Fruit fly (Drosophila melanogaster) whole organism, embryonic: ENCODE data around the gene TBC1D16.
A peak's percentile ranks its signal among the peaks of the same experiment; 100 is the strongest.

Experiments used
- Aef1 ChIP-seq: fragments of 200-800 bp; sonication (Bioruptor generic); IDR thresholded peaks from 3 replicates; pipeline ENCODE4 v1.3.6; 2022; ENCODE audit warnings: missing biosample characterization, missing genetic modification characterization
- CG10366 ChIP-seq: fragments of 200-800 bp; sonication (Bioruptor generic); IDR thresholded peaks from 2 replicates; pipeline ENCODE4 v1.3.6; 2022; ENCODE audit warnings: missing biosample characterization, missing genetic modification characterization
- CG10431 ChIP-seq: fragments of 200-800 bp; sonication (Bioruptor generic); optimal IDR thresholded peaks from 3 replicates; lab custom pipeline; 2018; ENCODE audit warnings: missing biosample characterization, mild to moderate bottlenecking, missing genetic modification characterization
- CG11723 ChIP-seq: fragments of 200-800 bp; sonication (Bioruptor generic); optimal IDR thresholded peaks from 2 replicates; lab custom pipeline; 2017; ENCODE audit warnings: missing biosample characterization, mild to moderate bottlenecking, missing genetic modification characterization
- CG12219 ChIP-seq: fragments of 200-800 bp; sonication (Bioruptor generic); optimal IDR thresholded peaks from 3 replicates; lab custom pipeline; 2018; ENCODE audit warnings: missing biosample characterization, mild to moderate bottlenecking, missing genetic modification characterization
- CG12659 ChIP-seq: fragments of 200-800 bp; sonication (Bioruptor generic); optimal IDR thresholded peaks from 3 replicates; lab custom pipeline; 2017; ENCODE audit warnings: mild to moderate bottlenecking, missing biosample characterization, missing genetic modification reagents, missing genetic modification characterization
- CG14014 ChIP-seq: fragments of 200-800 bp; sonication (Bioruptor generic); IDR thresholded peaks from 2 replicates; pipeline ENCODE4 v1.3.6; 2022; ENCODE audit warnings: missing biosample characterization, missing genetic modification characterization
- CG17328 ChIP-seq: fragments of 200-800 bp; sonication (Bioruptor generic); IDR thresholded peaks from 2 replicates; pipeline ENCODE4 v1.3.6; 2022; ENCODE audit warnings: missing biosample characterization, missing genetic modification characterization
- CG17568 ChIP-seq: fragments of 200-800 bp; sonication (Bioruptor generic); optimal IDR thresholded peaks from 2 replicates; lab custom pipeline; 2018; ENCODE audit warnings: missing biosample characterization, mild to moderate bottlenecking, missing genetic modification characterization, moderate library complexity
- CG2120 ChIP-seq: fragments of 200-800 bp; sonication (Bioruptor generic); optimal IDR thresholded peaks from 3 replicates; lab custom pipeline; 2016; ENCODE audit warnings: missing biosample characterization, missing genetic modification characterization
- CG2129 ChIP-seq: fragments of 200-800 bp; sonication (Bioruptor generic); IDR thresholded peaks from 2 replicates; pipeline ENCODE4 v1.3.6; 2022; ENCODE audit warnings: missing biosample characterization, missing genetic modification characterization; ENCODE audit not compliant: partially characterized antibody
- CG32772 ChIP-seq: fragments of 200-800 bp; sonication (Bioruptor generic); IDR thresholded peaks from 2 replicates; pipeline ENCODE4 v1.3.6; 2022; ENCODE audit warnings: missing biosample characterization, missing genetic modification characterization
- CG3407 ChIP-seq: fragments of 200-800 bp; sonication (Bioruptor generic); optimal IDR thresholded peaks from 2 replicates; lab custom pipeline; 2018; ENCODE audit warnings: missing biosample characterization, mild to moderate bottlenecking, missing genetic modification characterization
- CG34224 ChIP-seq: fragments of 200-800 bp; sonication (Bioruptor generic); IDR thresholded peaks from 3 replicates; pipeline ENCODE4 v1.3.6; 2022; ENCODE audit warnings: missing biosample characterization, missing genetic modification characterization; ENCODE audit not compliant: partially characterized antibody
- CG34376 ChIP-seq: fragments of 200-800 bp; sonication (Bioruptor generic); optimal IDR thresholded peaks from 2 replicates; lab custom pipeline; 2018; ENCODE audit warnings: missing biosample characterization, mild to moderate bottlenecking, missing genetic modification characterization
- CG4328 ChIP-seq: fragments of 200-800 bp; sonication (Bioruptor generic); optimal IDR thresholded peaks from 3 replicates; lab custom pipeline; 2017; ENCODE audit warnings: missing biosample characterization, missing genetic modification reagents, missing genetic modification characterization
- CG4424 ChIP-seq: fragments of 200-800 bp; sonication (Bioruptor generic); optimal IDR thresholded peaks from 3 replicates; lab custom pipeline; 2016; ENCODE audit warnings: missing biosample characterization, missing genetic modification characterization
- CG4730 ChIP-seq: fragments of 200-800 bp; sonication (Bioruptor generic); IDR thresholded peaks from 2 replicates; pipeline ENCODE4 v1.3.6; 2022; ENCODE audit warnings: missing biosample characterization, missing genetic modification characterization
- CG8281 ChIP-seq: fragments of 200-800 bp; sonication (Bioruptor generic); optimal IDR thresholded peaks from 2 replicates; lab custom pipeline; 2018; ENCODE audit warnings: missing biosample characterization, mild to moderate bottlenecking, missing genetic modification characterization, moderate library complexity
- CG8765 ChIP-seq: fragments of 200-800 bp; sonication (Bioruptor generic); IDR thresholded peaks from 2 replicates; pipeline ENCODE4 v1.3.6; 2022; ENCODE audit warnings: missing biosample characterization, missing genetic modification characterization
- CkIIα-i1 ChIP-seq: fragments of 200-800 bp; sonication (Bioruptor generic); IDR thresholded peaks from 2 replicates; pipeline ENCODE4 v1.3.6; 2022; ENCODE audit warnings: missing biosample characterization, missing genetic modification characterization
- D ChIP-seq, 2 experiments: fragments of 200-800 bp in 1 of 2; fragments of >200 bp in 1 of 2; sonication (Bioruptor generic) in 1 of 2; optimal IDR thresholded peaks; 2 replicates in 1 of 2; 3 replicates in 1 of 2; lab custom pipeline; 2017; ENCODE audit warnings: mild to moderate bottlenecking in 1 of 2, missing biosample characterization in 1 of 2, missing genetic modification characterization in 1 of 2, missing genetic modification reagents in 1 of 2
- Dbx ChIP-seq: fragments of 200-800 bp; sonication (Bioruptor generic); IDR thresholded peaks from 3 replicates; pipeline ENCODE4 v1.3.6; 2022; ENCODE audit warnings: missing biosample characterization, missing genetic modification characterization
- Deaf1 ChIP-seq: fragments of 200-800 bp; optimal IDR thresholded peaks from 3 replicates; lab custom pipeline; 2019; ENCODE audit warnings: missing biosample characterization, mild to moderate bottlenecking, missing genetic modification characterization, moderate library complexity
- Dip3 ChIP-seq: fragments of 200-800 bp; sonication (Bioruptor generic); optimal IDR thresholded peaks from 3 replicates; lab custom pipeline; 2016; ENCODE audit warnings: missing biosample characterization, missing genetic modification characterization
- Hey ChIP-seq: fragments of 200-800 bp; sonication (Bioruptor generic); optimal IDR thresholded peaks from 3 replicates; lab custom pipeline; 2018; ENCODE audit warnings: missing biosample characterization, mild to moderate bottlenecking, missing genetic modification characterization
- Hmx ChIP-seq: fragments of 200-800 bp; sonication (Bioruptor generic); optimal IDR thresholded peaks from 2 replicates; lab custom pipeline; 2016; ENCODE audit warnings: missing biosample characterization, missing genetic modification characterization
- Jarid2 ChIP-seq: fragments of 200-800 bp; sonication (Bioruptor generic); optimal IDR thresholded peaks from 3 replicates; lab custom pipeline; 2017; ENCODE audit warnings: mild to moderate bottlenecking, missing biosample characterization, missing genetic modification reagents, missing genetic modification characterization
- Lim3 ChIP-seq: fragments of 200-800 bp; sonication (Bioruptor generic); IDR thresholded peaks from 2 replicates; pipeline ENCODE4 v1.3.6; 2022; ENCODE audit warnings: missing biosample characterization, missing genetic modification characterization
- Lpt ChIP-seq: fragments of >200 bp; optimal IDR thresholded peaks from 2 replicates; lab custom pipeline; 2018; ENCODE audit warnings: missing biosample characterization, missing genetic modification characterization
- Mad ChIP-seq: fragments of 200-800 bp; sonication (Bioruptor generic); optimal IDR thresholded peaks from 2 replicates; lab custom pipeline; 2016; ENCODE audit warnings: missing biosample characterization, missing genetic modification characterization
- Nf-YC ChIP-seq: fragments of 200-800 bp; optimal IDR thresholded peaks from 3 replicates; lab custom pipeline; 2019; ENCODE audit warnings: missing biosample characterization, mild to moderate bottlenecking, missing genetic modification characterization, moderate library complexity
- bbx ChIP-seq: fragments of 200-800 bp; sonication (Bioruptor generic); IDR thresholded peaks from 2 replicates; pipeline ENCODE4 v1.3.6; 2022; ENCODE audit warnings: missing biosample characterization, missing genetic modification characterization; ENCODE audit not compliant: partially characterized antibody
- chm ChIP-seq: fragments of 200-800 bp; sonication (Bioruptor generic); IDR thresholded peaks from 2 replicates; pipeline ENCODE4 v1.3.6; 2022; ENCODE audit warnings: missing biosample characterization, missing genetic modification characterization
- cwo ChIP-seq: fragments of 200-800 bp; sonication (Bioruptor generic); optimal IDR thresholded peaks from 3 replicates; lab custom pipeline; 2017; ENCODE audit warnings: missing biosample characterization, missing genetic modification characterization, mild to moderate bottlenecking, moderate library complexity, missing genetic modification reagents
- danr ChIP-seq: fragments of 200-800 bp; sonication (Bioruptor generic); IDR thresholded peaks from 2 replicates; pipeline ENCODE4 v1.3.6; 2022; ENCODE audit warnings: missing biosample characterization, missing genetic modification characterization
- dm ChIP-seq: fragments of 200-800 bp; sonication (Bioruptor generic); optimal IDR thresholded peaks from 3 replicates; lab custom pipeline; 2016; ENCODE audit warnings: missing biosample characterization, missing genetic modification characterization
- fd96Cb ChIP-seq: fragments of 200-800 bp; sonication (Bioruptor generic); optimal IDR thresholded peaks from 2 replicates; lab custom pipeline; 2018; ENCODE audit warnings: missing biosample characterization, mild to moderate bottlenecking, missing genetic modification characterization, moderate library complexity
- hkb ChIP-seq, 2 experiments: fragments of 200-800 bp in 1 of 2; fragments of >200 bp in 1 of 2; sonication (Bioruptor generic) in 1 of 2; IDR thresholded peaks in 1 of 2; optimal IDR thresholded peaks in 1 of 2; 2 replicates each; pipeline versions ENCODE4 v1.3.6 to Lab custom; 2017 to 2022; ENCODE audit warnings: missing biosample characterization in 1 of 2, missing genetic modification characterization in 1 of 2
- inv ChIP-seq: fragments of 200-800 bp; sonication (Bioruptor generic); IDR thresholded peaks from 2 replicates; pipeline ENCODE4 v1.3.6; 2022; ENCODE audit warnings: missing biosample characterization, missing genetic modification characterization; ENCODE audit not compliant: partially characterized antibody
- lola ChIP-seq, 3 experiments: fragments of >200 bp in 2 of 3; fragments of 200-800 bp in 1 of 3; sonication (Bioruptor generic) in 1 of 3; optimal IDR thresholded peaks; 2 replicates each; lab custom pipeline; 2017 to 2019; ENCODE audit warnings: missing biosample characterization in 3 of 3, missing genetic modification characterization in 3 of 3, mild to moderate bottlenecking in 1 of 3, moderate library complexity in 1 of 3
- onecut ChIP-seq: fragments of 200-800 bp; sonication (Bioruptor generic); IDR thresholded peaks from 2 replicates; pipeline ENCODE4 v1.3.6; 2022; ENCODE audit warnings: missing biosample characterization, missing genetic modification characterization
- peb ChIP-seq: fragments of 200-800 bp; sonication (Bioruptor generic); IDR thresholded peaks from 2 replicates; pipeline ENCODE4 v1.3.6; 2022; ENCODE audit warnings: missing biosample characterization, missing genetic modification characterization
- prd ChIP-seq, 3 experiments: fragments of >200 bp in 2 of 3; fragments of 200-800 bp in 1 of 3; sonication (Bioruptor generic) in 1 of 3; optimal IDR thresholded peaks in 2 of 3; IDR thresholded peaks in 1 of 3; 2 replicates in 2 of 3; 3 replicates in 1 of 3; pipeline versions ENCODE4 v1.3.6 to Lab custom; 2017 to 2022; ENCODE audit warnings: missing biosample characterization in 1 of 3, missing genetic modification characterization in 1 of 3
- pzg ChIP-seq: fragments of 200-800 bp; sonication (Bioruptor generic); optimal IDR thresholded peaks from 3 replicates; lab custom pipeline; 2018; ENCODE audit warnings: missing biosample characterization, mild to moderate bottlenecking, missing genetic modification characterization, moderate library complexity
- ro ChIP-seq: fragments of 200-800 bp; sonication (Bioruptor generic); IDR thresholded peaks from 2 replicates; pipeline ENCODE4 v1.3.6; 2022; ENCODE audit warnings: missing biosample characterization, missing genetic modification characterization
- sens-2 ChIP-seq: fragments of 200-800 bp; sonication (Bioruptor generic); IDR thresholded peaks from 2 replicates; pipeline ENCODE4 v1.3.6; 2022; ENCODE audit warnings: missing biosample characterization, missing genetic modification characterization
- seq ChIP-seq: fragments of 200-800 bp; sonication (Bioruptor generic); IDR thresholded peaks from 2 replicates; pipeline ENCODE4 v1.3.6; 2022; ENCODE audit warnings: missing biosample characterization, missing genetic modification characterization
- so ChIP-seq: fragments of 200-800 bp; sonication (Bioruptor generic); IDR thresholded peaks from 3 replicates; pipeline ENCODE4 v1.3.6; 2022; ENCODE audit warnings: missing biosample characterization, missing genetic modification characterization

The TBC1D16 gene

dm6 chr2L:10428528-10428927, 6.9 kb downstream of the TBC1D16 start, which contains the start of gene CG5188:
Gene CG5188, plus strand, starts transcription at chr2L:10428829.
- TF ChIP-seq peb (GFP tag; lab: Robert Waterston, UW): no peak
- TF ChIP-seq Hey (tag; lab: Kevin White, UChicago): no peak
- TF ChIP-seq Mad (GFP tag; lab: Kevin White, UChicago): no peak
- no peak for TF ChIP-seq CG8281 (tag; lab: Kevin White, UChicago)
- TF ChIP-seq CG14014 (GFP tag; lab: Robert Waterston, UW): peak; percentile 35; the same call in 1 of the 2 replicates
- TF ChIP-seq inv: no peak
- peak; percentile 56 for TF ChIP-seq CG2120
- no peak for TF ChIP-seq Deaf1 (tag; lab: Kevin White, UChicago)
- no peak for TF ChIP-seq danr (GFP tag; lab: Robert Waterston, UW)
- TF ChIP-seq dm (GFP tag; lab: Kevin White, UChicago): no peak
- TF ChIP-seq prd (optimal IDR thresholded peaks at IDR 0.05; lab: Kevin White, UChicago): no peak
- TF ChIP-seq prd (GFP tag; IDR thresholded peaks at IDR 0.05; lab: Robert Waterston, UW): 0 out of 3 replicates have a peak, but pooled peaks have one; percentile 23
- no peak for TF ChIP-seq CG8765 (GFP tag; lab: Robert Waterston, UW)
- TF ChIP-seq CG12659: peak; percentile 50
- no peak for TF ChIP-seq CG17568
- peak; percentile 19 for TF ChIP-seq CG4424 (GFP tag; lab: Kevin White, UChicago)
- TF ChIP-seq Nf-YC (tag; lab: Kevin White, UChicago): peak; percentile 45
- TF ChIP-seq CG32772 (GFP tag; lab: Robert Waterston, UW): no peak
- TF ChIP-seq CG3407 (GFP tag; lab: Kevin White, UChicago): no peak
- TF ChIP-seq lola (GFP tag; optimal IDR thresholded peaks at IDR 0.05; lab: Kevin White, UChicago): peak in 1 of 3 experiments; percentile 37
- no peak for TF ChIP-seq CG10366 (GFP tag; lab: Robert Waterston, UW)
- TF ChIP-seq Dbx (GFP tag; lab: Robert Waterston, UW): peak; percentile 66; the same call in 1 of the 3 replicates
- no peak for TF ChIP-seq CG11723 (GFP tag; lab: Kevin White, UChicago)
- TF ChIP-seq Hmx (GFP tag; lab: Kevin White, UChicago): no peak
- TF ChIP-seq pzg (GFP tag; lab: Kevin White, UChicago): peak; percentile 40
- TF ChIP-seq CG2129 (GFP tag; lab: Robert Waterston, UW): no peak
- 0 out of 3 replicates have a peak, but pooled peaks have one; percentile 39 for TF ChIP-seq CG34224 (GFP tag; lab: Robert Waterston, UW)
- TF ChIP-seq ro (GFP tag; lab: Robert Waterston, UW): no peak
- TF ChIP-seq chm (GFP tag; lab: Robert Waterston, UW): no peak
- no peak for TF ChIP-seq D (optimal IDR thresholded peaks at IDR 0.05; lab: Kevin White, UChicago)
- no peak for TF ChIP-seq D (GFP tag; optimal IDR thresholded peaks at IDR 0.05; lab: Kevin White, UChicago)
- TF ChIP-seq seq (GFP tag; lab: Robert Waterston, UW): no peak
- no peak for TF ChIP-seq Jarid2 (GFP tag; lab: Kevin White, UChicago)
- peak; percentile 17 for TF ChIP-seq fd96Cb (tag; lab: Kevin White, UChicago)
- TF ChIP-seq bbx (GFP tag; lab: Robert Waterston, UW): no peak
- peak; percentile 45; the same call in 1 of the 3 replicates for TF ChIP-seq Aef1 (GFP tag; lab: Robert Waterston, UW)
- TF ChIP-seq cwo (GFP tag; lab: Kevin White, UChicago): peak; percentile 27
- TF ChIP-seq CG4328 (GFP tag; lab: Kevin White, UChicago): no peak
- TF ChIP-seq CG12219 (GFP tag; lab: Kevin White, UChicago): no peak
- no peak for TF ChIP-seq hkb (optimal IDR thresholded peaks at IDR 0.05; lab: Kevin White, UChicago)
- peak; percentile 61; the same call in 1 of the 2 replicates for TF ChIP-seq hkb (GFP tag; IDR thresholded peaks at IDR 0.05; lab: Robert Waterston, UW)
- no peak for TF ChIP-seq CG4730 (GFP tag; lab: Robert Waterston, UW)
- no peak for TF ChIP-seq Dip3 (GFP tag; lab: Kevin White, UChicago)
- TF ChIP-seq onecut: no peak
- peak; percentile 26; the same call in 1 of the 3 replicates for TF ChIP-seq so (GFP tag; lab: Robert Waterston, UW)
- peak; percentile 42 for TF ChIP-seq CG34376 (GFP tag; lab: Kevin White, UChicago)
- TF ChIP-seq sens-2 (GFP tag; lab: Robert Waterston, UW): no peak
- TF ChIP-seq Lim3 (GFP tag; lab: Robert Waterston, UW): no peak
- TF ChIP-seq CG17328: peak; percentile 68
- TF ChIP-seq Lpt (GFP tag; lab: Kevin White, UChicago): no peak
- TF ChIP-seq CkIIα-i1 (GFP tag; lab: Robert Waterston, UW): no peak
- peak; percentile 2 for TF ChIP-seq CG10431
